Fruit fly (Drosophila melanogaster): Measurements from ENCODE around the gene Saf-B.
A peak's percentile ranks its signal among the peaks of the same experiment; 100 is the strongest.

Saf-B gene

dm6 chr3R:24810844-24811625 lies 6.2 kb upstream of the Saf-B start (continued):
- peak; percentile 76 for TF ChIP-seq nau (GFP tag; optimal IDR thresholded peaks at IDR 0.05)
- peak; percentile 77 for TF ChIP-seq ttk (GFP tag; IDR thresholded peaks at IDR 0.05)
- TF ChIP-seq CG14667 (GFP tag; IDR thresholded peaks at IDR 0.05): peak; percentile 79; the same call in 1 of the 2 replicates
- peak; percentile 84 for TF ChIP-seq CG9609 (GFP tag; optimal IDR thresholded peaks at IDR 0.05)
- TF ChIP-seq CG12744 (GFP tag; optimal IDR thresholded peaks at IDR 0.05): peak; percentile 82
- TF ChIP-seq CG7839 (tag; optimal IDR thresholded peaks at IDR 0.05): peak; percentile 92
- TF ChIP-seq unpg (GFP tag; optimal IDR thresholded peaks at IDR 0.05): peak; percentile 90
- peak; percentile 88 for TF ChIP-seq CG3281 (GFP tag; optimal IDR thresholded peaks at IDR 0.05)
- TF ChIP-seq mld (GFP tag; IDR thresholded peaks at IDR 0.05; ENCODE audit: partially characterized antibody): 0 out of 3 replicates have a peak, but pooled peaks have one; percentile 20
- TF ChIP-seq otp (GFP tag; IDR thresholded peaks at IDR 0.05): peak; percentile 85
- TF ChIP-seq CG6683 (GFP tag; optimal IDR thresholded peaks at IDR 0.05): peak; percentile 70
- TF ChIP-seq Sry-δ (GFP tag; optimal IDR thresholded peaks at IDR 0.05): peak; percentile 48
- TF ChIP-seq Dip3 (GFP tag; optimal IDR thresholded peaks at IDR 0.05): peak; percentile 93
- TF ChIP-seq Chrac-16 (GFP tag; optimal IDR thresholded peaks at IDR 0.05): peak; percentile 78
- TF ChIP-seq CG2116 (GFP tag; optimal IDR thresholded peaks at IDR 0.05): peak; percentile 38
- TF ChIP-seq CG10147 (GFP tag; optimal IDR thresholded peaks at IDR 0.05): peak; percentile 68
- peak; percentile 80 for TF ChIP-seq CG30403 (GFP tag; optimal IDR thresholded peaks at IDR 0.05)
- TF ChIP-seq sens (GFP tag): peak; percentile 97
- TF ChIP-seq CG12104 (GFP tag; optimal IDR thresholded peaks at IDR 0.05): peak; percentile 76
- peak; percentile 84 for TF ChIP-seq CG4820 (GFP tag; optimal IDR thresholded peaks at IDR 0.05)
- peak; percentile 87 for TF ChIP-seq CG12155 (GFP tag; optimal IDR thresholded peaks at IDR 0.05)
- no peak for TF ChIP-seq tll (GFP tag; optimal IDR thresholded peaks at IDR 0.05)
- TF ChIP-seq klu (GFP tag; IDR thresholded peaks at IDR 0.05): peak; percentile 68
- TF ChIP-seq p53 (GFP tag; optimal IDR thresholded peaks at IDR 0.05): no peak
- TF ChIP-seq Sin3A (optimal IDR thresholded peaks at IDR 0.05): no peak
- TF ChIP-seq MBD-R2 (GFP tag; IDR thresholded peaks at IDR 0.05): peak; percentile 68; the same call in 1 of the 2 replicates
- no peak for TF ChIP-seq CG15479 (GFP tag; optimal IDR thresholded peaks at IDR 0.05)
- TF ChIP-seq CG17568 (GFP tag; optimal IDR thresholded peaks at IDR 0.05): peak; percentile 85
- TF ChIP-seq en (GFP tag; optimal IDR thresholded peaks at IDR 0.05): peak; percentile 63
- peak; percentile 65; the same call in 1 of the 2 replicates for TF ChIP-seq bowl (GFP tag; IDR thresholded peaks at IDR 0.05)
- TF ChIP-seq HmgZ (tag; optimal IDR thresholded peaks at IDR 0.05): peak; percentile 93
- TF ChIP-seq CG32767 (GFP tag; IDR thresholded peaks at IDR 0.05): peak; percentile 81
- peak; percentile 90 for TF ChIP-seq ase (GFP tag; IDR thresholded peaks at IDR 0.05)
- TF ChIP-seq CG12071 (GFP tag; optimal IDR thresholded peaks at IDR 0.05): peak; percentile 94
- TF ChIP-seq CG17359 (tag; optimal IDR thresholded peaks at IDR 0.05): peak; percentile 93
- peak; percentile 81 for TF ChIP-seq CG6272 (GFP tag; IDR thresholded peaks at IDR 0.05)
- TF ChIP-seq Tbp (GFP tag; optimal IDR thresholded peaks at IDR 0.05): no peak
- no peak for TF ChIP-seq br (optimal IDR thresholded peaks at IDR 0.05)
- no peak for TF ChIP-seq Elba2 (GFP tag; optimal IDR thresholded peaks at IDR 0.05)
- peak; percentile 79 for TF ChIP-seq Rx (GFP tag; IDR thresholded peaks at IDR 0.05)
- peak; percentile 71 for TF ChIP-seq CG9727 (GFP tag; optimal IDR thresholded peaks at IDR 0.05)
- peak; percentile 94 for TF ChIP-seq Atf6 (GFP tag; IDR thresholded peaks at IDR 0.05)
- TF ChIP-seq CG42726 (GFP tag; IDR thresholded peaks at IDR 0.05; ENCODE audit: partially characterized antibody): no peak
- peak; percentile 89 for TF ChIP-seq ind (GFP tag; optimal IDR thresholded peaks at IDR 0.05)
- peak; percentile 81 for TF ChIP-seq Blimp-1 (GFP tag; optimal IDR thresholded peaks at IDR 0.05)

Measured in whole organism, embryonic.